Fruit fly (Drosophila melanogaster) Kc167 (cell line): ENCODE data around the gene RpL13.

Experiments used
- Myc ChIP-seq: fragments of >200 bp; optimal IDR thresholded peaks from 2 replicates; lab custom pipeline; 2017; ENCODE audit warnings: missing external identifiers
- Sin3A ChIP-seq: fragments of >200 bp; optimal IDR thresholded peaks from 2 replicates; lab custom pipeline; 2018; ENCODE audit warnings: missing external identifiers
- h ChIP-seq: fragments of >200 bp; optimal IDR thresholded peaks from 3 replicates; lab custom pipeline; 2018; ENCODE audit warnings: missing external identifiers
- insv ChIP-seq: fragments of >200 bp; optimal IDR thresholded peaks from 3 replicates; lab custom pipeline; 2018; ENCODE audit warnings: missing external identifiers
- psq ChIP-seq: fragments of >200 bp; optimal IDR thresholded peaks from 2 replicates; lab custom pipeline; 2017; ENCODE audit warnings: missing external identifiers
- ttk ChIP-seq: sonication (Bioruptor generic); optimal IDR thresholded peaks from 2 replicates; lab custom pipeline; 2017; ENCODE audit warnings: missing external identifiers

Gene RpL13

DNA sequence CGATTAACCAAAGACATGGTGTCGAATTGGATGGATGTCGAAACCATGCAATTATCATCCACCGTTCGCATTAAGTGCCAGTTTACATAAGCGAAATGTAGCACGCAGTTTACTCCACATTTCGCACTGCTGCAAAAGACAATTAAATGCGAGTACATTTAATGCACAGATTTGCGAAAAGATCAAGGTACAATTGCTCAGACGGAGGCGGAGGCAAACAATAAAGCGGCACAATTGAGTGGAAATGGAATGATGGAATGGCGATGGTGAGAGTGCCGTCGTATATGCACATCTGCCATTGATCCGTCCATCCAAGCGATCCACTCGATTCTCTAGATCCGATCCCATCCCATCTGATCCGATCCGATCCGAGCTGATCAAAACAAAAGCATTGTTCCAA lies 22.0 kb upstream of the RpL13 start:
- TF ChIP-seq Sin3A (lab: Kevin White, UChicago): no peak
- TF ChIP-seq h (lab: Kevin White, UChicago): no peak
- no peak for TF ChIP-seq insv (lab: Kevin White, UChicago)

DNA sequence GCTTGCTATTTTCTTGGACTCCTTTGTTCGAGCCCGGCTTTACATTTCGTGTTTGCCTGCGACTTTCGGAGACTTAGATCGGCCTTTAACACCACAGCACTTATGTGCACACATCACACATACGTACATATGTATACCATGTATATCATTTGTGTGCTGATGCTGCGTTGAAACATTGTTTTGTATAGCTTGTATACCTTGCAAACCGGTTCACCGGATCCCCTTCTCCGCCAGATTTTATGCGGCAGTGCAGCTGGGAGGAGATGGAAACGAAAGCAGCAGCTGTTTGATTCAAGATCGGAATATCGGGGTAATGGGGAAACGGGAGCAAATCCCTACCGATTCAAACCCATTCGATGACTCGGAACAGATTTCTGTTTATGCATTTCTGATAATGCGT lies 21.1 kb upstream of the RpL13 start:
- TF ChIP-seq Myc (lab: Kevin White, UChicago) (no peak), Sin3A (lab: Kevin White, UChicago) (no peak), h (lab: Kevin White, UChicago) (no peak), insv (lab: Kevin White, UChicago) (no peak), ttk (lab: Kevin White, UChicago) (no peak), psq (lab: Kevin White, UChicago) (no peak)

DNA sequence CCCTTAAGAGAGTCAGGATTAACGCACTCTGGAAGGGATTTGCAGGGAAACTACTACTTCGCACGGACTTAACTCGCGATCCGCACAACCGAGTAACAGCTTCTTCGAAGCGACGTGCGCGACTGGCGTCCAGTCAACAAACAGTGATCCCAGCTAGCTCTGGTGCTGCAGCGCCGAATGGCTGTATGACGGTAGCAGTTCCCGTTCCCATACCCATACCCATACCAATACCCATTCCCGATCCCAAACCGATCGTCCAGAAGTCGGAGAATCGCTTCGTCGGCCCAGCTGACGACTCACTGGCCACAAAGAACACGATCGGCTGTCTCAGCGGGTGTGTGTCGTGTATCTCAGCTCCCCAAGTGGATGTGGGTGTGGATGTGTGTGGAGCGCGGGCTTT lies 19.8 kb upstream of the RpL13 start, which contains the start of gene CG5853:
Gene CG5853, minus strand, starts transcription at position 384 of the 400 bp plus-strand sequence.
- TF ChIP-seq Myc (lab: Kevin White, UChicago): no peak
- no peak for TF ChIP-seq psq (lab: Kevin White, UChicago)
- TF ChIP-seq insv (lab: Kevin White, UChicago): no peak
- TF ChIP-seq Sin3A (lab: Kevin White, UChicago): no peak
- no peak for TF ChIP-seq ttk (lab: Kevin White, UChicago)
- no peak for TF ChIP-seq h (lab: Kevin White, UChicago)

DNA sequence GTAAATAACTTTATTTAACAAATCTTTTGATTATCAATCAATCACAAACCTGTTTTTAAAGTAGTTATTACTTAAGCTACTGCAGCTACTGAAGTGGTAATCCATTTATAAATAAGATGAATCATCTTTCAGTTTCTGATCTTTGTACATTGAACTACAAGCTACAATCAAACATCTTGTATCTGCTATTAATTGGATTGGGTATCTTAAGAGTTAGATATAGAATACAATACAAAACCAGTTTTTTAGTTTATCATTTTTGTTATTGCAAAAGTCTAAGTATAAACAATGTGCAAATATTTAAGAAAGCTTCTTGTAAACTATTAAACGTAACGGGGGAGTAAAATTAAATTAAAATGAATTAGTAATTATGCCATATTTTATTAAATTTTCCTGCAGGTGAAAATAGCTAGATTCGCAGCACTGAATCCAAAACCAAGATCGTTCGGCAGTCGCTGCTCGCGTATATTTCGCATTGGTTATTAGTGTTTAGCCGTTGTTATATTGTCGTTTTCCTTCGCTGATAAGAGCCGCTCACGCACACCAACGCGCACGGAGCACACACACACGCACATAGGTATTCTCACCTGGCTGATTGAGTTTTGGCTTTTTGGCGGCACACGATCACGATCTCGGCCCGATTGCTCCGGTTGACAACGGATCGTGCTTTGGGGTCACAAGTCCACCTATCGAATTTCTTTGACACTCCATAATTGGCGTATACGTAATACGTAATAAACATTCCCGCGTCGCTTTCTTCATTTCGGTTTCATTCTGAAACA lies 19.2 kb upstream of the RpL13 start:
- TF ChIP-seq psq (lab: Kevin White, UChicago): no peak
- no peak for TF ChIP-seq Myc (lab: Kevin White, UChicago)
- no peak for TF ChIP-seq insv (lab: Kevin White, UChicago)
- TF ChIP-seq h (lab: Kevin White, UChicago): no peak
- TF ChIP-seq ttk (lab: Kevin White, UChicago): no peak
- TF ChIP-seq Sin3A (lab: Kevin White, UChicago): no peak

DNA sequence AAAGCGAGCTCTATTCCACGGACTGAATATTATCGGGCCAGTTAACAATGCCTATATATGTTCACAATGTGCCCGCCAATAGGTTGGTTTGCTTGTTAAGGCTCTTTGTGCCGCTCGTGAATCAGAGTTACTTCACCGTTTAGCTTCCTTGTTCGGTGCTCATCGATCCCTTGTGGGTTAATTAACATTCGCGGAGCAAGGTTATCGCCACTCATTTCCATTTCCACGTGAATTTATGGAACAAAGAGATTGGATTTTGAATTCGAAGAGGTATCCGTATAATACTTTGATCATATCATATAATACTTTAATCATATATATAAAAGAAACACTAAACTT lies 18.6 kb upstream of the RpL13 start:
- TF ChIP-seq insv (lab: Kevin White, UChicago): no peak
- TF ChIP-seq h (lab: Kevin White, UChicago): no peak
- TF ChIP-seq ttk (lab: Kevin White, UChicago): no peak
- no peak for TF ChIP-seq Myc (lab: Kevin White, UChicago)
- no peak for TF ChIP-seq psq (lab: Kevin White, UChicago)
- no peak for TF ChIP-seq Sin3A (lab: Kevin White, UChicago)

DNA sequence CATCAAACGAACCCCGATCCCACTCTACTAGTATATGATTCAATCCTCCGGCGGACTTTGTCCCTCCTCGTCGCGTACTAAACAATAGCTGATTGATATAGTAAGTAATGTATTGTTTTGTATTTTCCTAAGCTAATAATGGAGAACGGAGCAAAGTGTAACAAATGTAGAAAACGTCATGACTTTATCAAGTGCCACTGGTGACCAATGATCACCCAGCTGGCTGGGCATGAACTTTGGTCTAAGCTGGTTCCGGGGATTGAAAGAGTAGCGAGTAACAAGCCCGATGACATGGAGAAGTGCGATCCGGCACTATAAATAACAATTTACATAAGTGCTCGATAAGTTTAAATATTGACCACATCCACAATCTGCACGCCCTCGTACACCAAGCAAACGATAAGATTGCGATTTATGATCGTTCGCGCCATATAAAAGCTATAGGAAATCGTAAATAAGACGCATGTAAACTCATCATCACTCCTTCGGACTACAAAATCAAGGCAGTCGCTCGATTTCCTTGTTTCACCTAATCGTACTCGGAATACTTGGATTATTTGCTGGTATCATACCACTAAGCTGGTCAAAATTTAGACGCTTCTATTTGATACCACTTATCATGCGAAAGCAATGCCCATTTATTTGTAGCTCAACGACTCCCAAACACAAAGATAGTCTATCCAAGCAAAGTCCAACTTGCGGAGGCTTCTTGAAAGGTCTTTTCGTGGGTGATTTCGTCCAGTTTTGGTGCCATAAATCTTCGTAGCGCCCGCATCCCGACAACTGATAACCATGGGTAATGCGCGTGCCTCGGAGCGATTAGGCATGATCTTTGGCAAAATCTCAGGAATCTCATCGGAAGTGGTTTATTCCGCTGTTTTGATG lies 17.7 kb upstream of the RpL13 start:
- TF ChIP-seq insv (lab: Kevin White, UChicago) (no peak), ttk (lab: Kevin White, UChicago) (no peak), psq (lab: Kevin White, UChicago) (no peak), Myc (lab: Kevin White, UChicago) (no peak), h (lab: Kevin White, UChicago) (no peak), Sin3A (lab: Kevin White, UChicago) (no peak)

DNA sequence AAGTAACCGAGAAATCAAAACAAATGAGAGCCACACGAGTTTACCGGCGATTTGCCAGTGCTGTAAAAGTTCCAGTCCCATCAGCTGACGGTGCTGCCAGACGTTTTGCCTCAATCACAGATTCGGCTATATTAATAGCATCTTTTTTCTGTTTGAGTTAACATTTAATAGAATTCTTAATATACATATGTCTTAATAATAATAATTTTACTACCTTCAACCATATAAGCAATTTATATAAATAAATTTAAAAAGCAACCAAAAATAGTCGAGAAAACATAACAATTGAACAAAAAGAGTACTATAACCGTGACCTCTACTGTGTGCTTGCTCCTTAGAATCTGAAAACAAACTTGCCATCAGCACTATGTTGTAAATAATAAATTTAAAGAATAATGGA lies 13.0 kb upstream of the RpL13 start, which contains the start of the genes CG13126 and CG4709:
Gene CG13126, minus strand, starts transcription at position 63 of the 400 bp plus-strand sequence.
Gene CG4709, plus strand, starts transcription at position 207 of the 400 bp plus-strand sequence.
- no peak for TF ChIP-seq ttk (lab: Kevin White, UChicago)
- no peak for TF ChIP-seq Myc (lab: Kevin White, UChicago)
- TF ChIP-seq psq (lab: Kevin White, UChicago): no peak
- no peak for TF ChIP-seq insv (lab: Kevin White, UChicago)
- TF ChIP-seq Sin3A (lab: Kevin White, UChicago): no peak
- no peak for TF ChIP-seq h (lab: Kevin White, UChicago)

DNA sequence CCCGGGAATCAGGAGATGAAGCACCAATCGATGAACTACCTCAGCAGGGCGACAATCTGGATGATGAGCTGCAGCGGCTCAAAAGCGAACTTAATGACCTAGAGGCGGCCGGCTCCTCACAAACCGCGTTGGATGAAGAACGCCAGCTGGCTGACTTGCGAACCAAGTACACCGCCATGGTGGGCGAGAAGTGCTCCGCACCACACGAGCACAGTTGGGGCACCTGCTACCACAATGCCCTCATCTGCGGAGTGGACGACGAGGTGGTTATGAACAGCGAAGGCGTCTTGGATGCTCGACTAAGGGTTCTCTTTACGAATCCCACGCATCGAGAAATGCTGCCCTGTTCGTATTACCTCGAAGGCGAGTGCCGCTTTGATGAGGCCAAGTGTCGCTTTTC lies 12.4 kb upstream of the RpL13 start:
- no peak for TF ChIP-seq psq (lab: Kevin White, UChicago)
- no peak for TF ChIP-seq h (lab: Kevin White, UChicago)
- no peak for TF ChIP-seq Sin3A (lab: Kevin White, UChicago)

DNA sequence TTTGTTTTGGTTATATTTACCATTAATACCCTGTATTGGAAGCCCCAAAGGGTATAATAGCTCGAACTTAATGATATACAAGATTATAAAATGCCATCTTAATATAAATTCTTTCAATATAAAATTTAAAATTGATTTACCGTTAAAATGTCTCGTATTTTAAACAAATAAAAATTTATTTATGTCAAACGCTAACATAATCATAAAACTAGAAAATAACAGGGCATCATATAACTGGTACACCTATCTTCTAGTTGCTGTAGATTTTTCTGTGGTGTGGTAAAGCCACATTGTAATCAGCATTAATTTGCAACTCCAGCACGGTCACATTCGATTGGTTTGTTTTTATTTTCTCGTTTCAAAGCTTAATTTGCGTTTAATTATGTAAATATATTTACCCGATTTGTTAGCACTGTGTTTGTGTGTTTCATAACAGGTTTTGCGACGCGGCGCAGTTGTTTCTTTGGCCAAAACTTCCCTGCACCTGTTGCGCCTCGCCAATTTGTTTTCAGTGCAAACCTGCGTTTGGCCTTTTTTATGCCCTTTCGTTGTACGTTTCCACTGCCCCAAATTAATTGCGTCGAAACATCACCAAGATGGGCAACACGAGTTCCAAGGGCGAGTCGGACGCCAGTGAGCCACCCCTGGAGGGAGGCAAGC lies 10.0 kb upstream of the RpL13 start, which contains the start of the genes CG4658 and CG5846:
Gene CG4658, plus strand, starts transcription at position 140 of the 660 bp plus-strand sequence.
Gene CG5846, minus strand, starts transcription at position 245 of the 660 bp plus-strand sequence.
- TF ChIP-seq psq (lab: Kevin White, UChicago) (no peak), h (lab: Kevin White, UChicago) (no peak), insv (lab: Kevin White, UChicago) (no peak), Sin3A (lab: Kevin White, UChicago) (no peak), Myc (lab: Kevin White, UChicago) (no peak), ttk (lab: Kevin White, UChicago) (no peak)

DNA sequence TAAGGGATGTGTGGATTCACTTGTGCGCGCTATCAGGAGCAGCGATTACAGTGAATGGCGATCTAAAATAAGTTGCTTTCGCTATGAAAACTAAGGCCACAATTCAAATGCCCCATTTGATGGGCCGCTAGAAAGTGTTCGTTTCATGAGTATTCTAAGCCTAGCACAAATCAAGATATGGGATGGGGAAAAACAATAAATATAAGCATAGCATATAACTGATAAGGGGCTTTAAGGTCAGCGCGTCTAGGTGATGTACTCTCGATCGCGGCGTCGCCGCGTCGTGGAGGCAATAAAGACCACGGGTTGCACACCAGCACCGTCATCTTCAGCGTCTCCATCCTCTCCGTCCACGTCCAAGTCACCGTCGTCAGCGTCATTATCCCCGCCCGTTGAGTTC lies 6.4 kb upstream of the RpL13 start:
- TF ChIP-seq insv (lab: Kevin White, UChicago) (no peak), Myc (lab: Kevin White, UChicago) (no peak), h (lab: Kevin White, UChicago) (no peak), ttk (lab: Kevin White, UChicago) (no peak), psq (lab: Kevin White, UChicago) (no peak), Sin3A (lab: Kevin White, UChicago) (no peak)
